Worm (Caenorhabditis elegans): ENCODE results near the gene F10D7.10.

DNA sequence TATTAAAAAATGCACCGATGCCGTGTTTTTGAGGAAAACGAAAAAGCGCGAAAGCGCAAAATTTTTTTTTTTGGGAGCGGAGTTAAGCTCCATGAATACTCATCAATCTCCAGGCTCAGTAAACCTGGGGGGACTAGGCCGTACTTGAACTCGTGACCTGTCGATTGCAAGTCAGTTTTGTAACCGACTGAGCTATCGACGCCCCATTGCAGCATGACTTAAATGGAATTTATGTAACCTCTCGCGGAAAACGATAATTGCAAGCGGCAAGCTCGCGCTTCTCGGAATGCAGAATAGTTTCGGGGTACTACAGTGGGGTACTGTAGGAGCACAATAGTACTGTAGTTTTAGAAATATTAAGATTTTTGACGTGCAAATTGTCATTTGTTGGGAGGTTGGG is 20.9 kb upstream of the F10D7.10 start:
- TF ChIP-seq dao-5 (tag; optimal IDR thresholded peaks at IDR 0.05) (no peak), him-1 (tag; optimal IDR thresholded peaks at IDR 0.05) (no peak)

All from whole organism, L4/young adult.